Fruit fly (Drosophila melanogaster) S2 (cell line): ENCODE results near the gene CG10560.

Experiments used
- CG8478 ChIP-seq: fragments of >200 bp; optimal IDR thresholded peaks from 2 replicates; lab custom pipeline; 2018
- CTCF ChIP-seq, 2 experiments: fragments of >200 bp; optimal IDR thresholded peaks; 2 replicates each; lab custom pipeline; 2018

Gene CG10560

dm6 chr3R:25309175-25309574, 10.7 kb downstream of the CG10560 start:
- TF ChIP-seq CG8478 (lab: Kevin White, UChicago), result no peak
- no peak for TF ChIP-seq CTCF (optimal IDR thresholded peaks at IDR 0.05; lab: Kevin White, UChicago)

- no peak for TF ChIP-seq CG8478 (lab: Kevin White, UChicago)
- TF ChIP-seq CTCF (optimal IDR thresholded peaks at IDR 0.05; lab: Kevin White, UChicago), result no peak
These were observed 11.7 kb downstream of the CG10560 start, which contains the start of gene CG10550 for dm6 chr3R:25308228-25308627. Gene CG10550, minus strand, starts transcription at chr3R:25308391.

- no peak for TF ChIP-seq CTCF (optimal IDR thresholded peaks at IDR 0.05; lab: Kevin White, UChicago)
- TF ChIP-seq CG8478 (lab: Kevin White, UChicago), result no peak
These were observed 13.9 kb downstream of the CG10560 start for dm6 chr3R:25305822-25306544.

DNA sequence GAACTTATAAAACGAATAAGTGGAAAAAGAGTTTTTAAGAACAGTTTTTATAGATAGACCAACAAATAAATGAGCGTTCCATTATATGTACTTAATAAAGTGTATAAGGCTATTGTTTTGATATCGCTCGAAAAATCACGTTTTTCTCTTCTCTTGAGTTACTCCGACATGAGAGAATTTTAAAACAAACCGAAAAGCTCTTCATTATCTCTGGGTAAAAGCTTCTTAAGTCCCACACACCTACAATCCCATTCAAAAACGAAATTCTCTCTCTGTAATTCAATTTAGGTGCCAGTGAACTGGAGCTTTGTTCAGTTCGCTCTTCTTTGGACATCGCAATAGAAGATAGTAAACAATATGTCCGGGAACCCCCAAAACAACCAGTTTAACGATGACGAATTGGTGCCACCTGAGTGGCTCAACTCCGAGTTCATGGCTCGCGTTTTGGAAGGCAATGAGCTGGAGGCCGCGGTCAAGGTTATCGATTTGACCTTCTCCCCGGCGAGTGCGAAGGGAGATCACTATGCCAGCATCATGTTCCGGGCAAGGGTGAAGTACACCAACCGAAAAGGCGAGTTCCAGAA, 16.0 kb downstream of the CG10560 start, which contains the start of gene CG31436:
Gene CG31436, plus strand, starts transcription at position 281 of the 584 bp plus-strand sequence.
- TF ChIP-seq CG8478 (lab: Kevin White, UChicago), result no peak
- TF ChIP-seq CTCF (optimal IDR thresholded peaks at IDR 0.05; lab: Kevin White, UChicago), result no peak

dm6 chr3R:25302239-25302638, 17.7 kb downstream of the CG10560 start, which contains the start of gene CG31370:
Gene CG31370, plus strand, starts transcription at chr3R:25302464.
- TF ChIP-seq CTCF (optimal IDR thresholded peaks at IDR 0.05; lab: Kevin White, UChicago) (no peak), CG8478 (lab: Kevin White, UChicago) (no peak)

DNA sequence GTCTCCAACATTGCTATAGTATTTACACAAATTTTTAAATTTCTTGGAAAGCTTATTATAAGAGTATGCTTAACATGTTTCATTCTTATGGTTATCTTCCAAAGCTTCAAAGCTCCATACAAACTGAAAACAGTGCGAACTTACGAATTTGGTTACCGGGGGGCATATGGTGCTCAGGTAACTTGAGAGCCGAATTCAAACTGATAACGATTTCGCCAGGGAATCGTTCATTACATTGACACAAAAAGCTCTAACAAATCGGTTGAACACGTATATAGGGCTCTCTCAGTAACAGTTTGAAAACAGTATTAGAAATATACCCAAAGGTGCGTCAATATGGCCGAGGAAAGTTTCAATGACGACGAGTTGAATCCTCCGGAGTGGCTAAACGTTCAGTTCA, 19.3 kb downstream of the CG10560 start, which contains the start of gene CG13659:
Gene CG13659, plus strand, starts transcription at position 317 of the 400 bp plus-strand sequence.
- TF ChIP-seq CG8478 (lab: Kevin White, UChicago) (no peak), CTCF (optimal IDR thresholded peaks at IDR 0.05; lab: Kevin White, UChicago) (no peak)

DNA sequence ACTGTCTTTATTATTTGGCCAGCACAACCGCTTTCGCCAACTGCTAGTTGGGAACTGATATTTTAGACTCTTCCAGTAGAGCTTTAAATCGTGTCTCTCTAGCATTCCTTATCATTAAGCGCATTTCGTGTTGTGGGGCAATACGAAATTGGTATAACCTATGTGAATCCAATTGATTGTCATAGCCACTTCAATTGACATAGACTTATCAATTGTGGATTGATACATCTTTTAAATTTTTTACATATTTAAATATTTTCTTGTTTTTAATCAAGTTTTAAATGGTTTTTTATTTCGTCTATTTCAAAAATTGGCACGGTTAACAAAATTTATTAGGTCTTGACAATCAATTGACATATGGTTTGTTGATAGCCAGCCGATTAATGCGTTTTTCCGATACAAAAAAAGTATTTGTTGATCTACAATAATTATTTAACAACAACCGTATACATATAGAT, 20.4 kb downstream of the CG10560 start, which contains the start of gene CG31288:
Gene CG31288, minus strand, starts transcription at position 51 of the 458 bp plus-strand sequence.
- TF ChIP-seq CG8478 (lab: Kevin White, UChicago) (no peak), CTCF (optimal IDR thresholded peaks at IDR 0.05; lab: Kevin White, UChicago) (no peak)

dm6 chr3R:25297678-25298077, 22.2 kb downstream of the CG10560 start, which contains the start of gene CG31097:
Gene CG31097, minus strand, starts transcription at chr3R:25297778.
- TF ChIP-seq CG8478 (lab: Kevin White, UChicago), result no peak
- no peak for TF ChIP-seq CTCF (optimal IDR thresholded peaks at IDR 0.05; lab: Kevin White, UChicago)

DNA sequence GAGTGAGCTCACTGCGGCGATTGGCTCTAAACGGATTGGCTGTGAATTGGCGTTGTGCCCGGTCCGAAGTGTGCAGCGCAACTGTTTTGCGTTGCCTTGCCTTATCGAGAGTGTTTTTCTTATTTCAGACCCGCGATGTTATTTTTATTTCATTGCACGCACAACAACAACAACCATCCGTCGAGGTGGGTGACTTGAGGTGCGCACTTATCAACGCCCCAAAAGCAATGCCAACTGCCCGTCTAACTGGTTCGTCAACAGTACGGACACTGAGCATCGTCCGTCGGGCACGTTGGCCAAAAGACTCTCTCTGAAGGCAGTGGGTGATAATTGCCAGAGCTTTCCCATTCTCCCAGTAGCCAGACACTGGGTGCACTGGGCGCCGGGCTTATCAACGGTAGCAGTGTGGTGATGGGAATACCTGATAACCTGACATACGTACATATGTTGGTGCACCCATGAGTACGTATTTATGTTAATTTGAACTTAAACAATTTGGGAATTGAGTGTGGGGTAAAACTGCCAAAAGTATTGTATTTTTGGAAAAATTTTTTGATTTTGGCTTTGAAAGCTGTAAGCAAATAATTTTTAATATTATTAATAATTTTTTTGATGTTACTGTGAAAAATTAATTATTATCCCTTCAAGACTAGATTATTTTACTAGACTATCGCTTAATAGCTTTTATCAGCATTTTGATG, 24.4 kb downstream of the CG10560 start, which contains the start of gene CG31102:
Gene CG31102, minus strand, starts transcription at position 275 of the 701 bp plus-strand sequence.
- TF ChIP-seq CTCF (optimal IDR thresholded peaks at IDR 0.05; lab: Kevin White, UChicago), result no peak
- no peak for TF ChIP-seq CG8478 (lab: Kevin White, UChicago)

DNA sequence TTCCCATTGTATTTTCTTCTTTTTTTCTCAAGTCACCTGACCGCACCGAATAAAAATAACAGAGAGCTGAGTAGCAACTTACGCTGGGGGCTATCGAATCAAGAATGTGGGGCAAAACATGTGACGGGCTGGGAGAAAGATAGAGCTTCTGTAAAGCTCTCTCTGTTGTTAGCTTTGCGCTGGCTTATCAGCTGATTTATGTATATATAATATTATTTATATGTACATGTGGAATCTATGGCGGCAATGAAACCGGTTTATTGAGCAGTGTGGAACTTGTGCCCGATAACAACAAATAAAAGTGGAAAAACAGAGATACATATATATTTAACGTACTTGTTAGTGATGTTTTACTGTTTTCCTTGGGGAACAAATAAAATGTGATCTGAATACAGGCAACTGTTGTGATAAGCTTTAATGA, 27.0 kb downstream of the CG10560 start, which contains the start of gene CG31098:
Gene CG31098, minus strand, starts transcription at position 114 of the 421 bp plus-strand sequence.
- TF ChIP-seq CG8478 (lab: Kevin White, UChicago) (no peak), CTCF (optimal IDR thresholded peaks at IDR 0.05; lab: Kevin White, UChicago) (no peak)

DNA sequence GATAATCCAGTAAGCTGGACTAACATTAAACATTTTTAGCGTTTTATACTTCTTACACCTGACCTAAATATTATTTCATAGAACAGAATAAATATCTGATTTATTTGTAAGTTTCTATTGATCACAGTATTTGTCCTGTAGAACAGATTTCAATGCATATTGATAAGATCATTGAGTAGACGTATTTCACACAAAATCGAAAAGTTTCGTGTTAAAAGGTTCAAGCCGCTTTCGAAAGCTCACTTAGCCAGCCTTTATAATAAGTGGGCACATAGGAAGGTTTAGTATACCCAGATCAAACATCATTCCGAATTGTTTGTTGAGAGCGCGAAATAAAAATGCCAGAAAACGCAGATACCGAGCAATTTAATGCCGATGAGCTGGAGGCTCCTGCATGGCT, 30.3 kb downstream of the CG10560 start, which contains the start of gene CG11893:
Gene CG11893, plus strand, starts transcription at position 301 of the 400 bp plus-strand sequence.
- TF ChIP-seq CG8478 (lab: Kevin White, UChicago), result no peak
- no peak for TF ChIP-seq CTCF (optimal IDR thresholded peaks at IDR 0.05; lab: Kevin White, UChicago)

- TF ChIP-seq CG8478 (lab: Kevin White, UChicago), result no peak
- TF ChIP-seq CTCF (optimal IDR thresholded peaks at IDR 0.05; lab: Kevin White, UChicago), result no peak
These were observed 32.8 kb downstream of the CG10560 start, which contains the start of gene CG13658 for dm6 chr3R:25287128-25287527. Gene CG13658, plus strand, starts transcription at chr3R:25287474.

DNA sequence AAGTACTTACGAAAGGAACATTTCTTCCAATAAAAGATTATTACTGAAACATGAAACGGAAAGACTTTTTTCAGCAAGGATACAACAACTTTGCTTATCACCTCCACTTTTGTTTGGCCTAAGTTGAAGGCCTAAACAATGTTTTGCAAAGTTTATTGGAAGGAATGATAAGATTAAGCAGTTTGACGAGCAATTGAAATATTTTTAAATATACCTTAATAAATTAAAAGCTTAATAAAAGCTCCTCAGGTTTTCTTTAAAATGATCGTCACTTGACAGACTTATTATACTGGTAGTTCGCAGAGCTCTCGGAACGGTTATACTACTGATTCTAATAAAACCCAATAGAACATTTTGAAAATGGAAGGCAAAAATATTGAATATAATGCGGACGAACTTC, 34.7 kb downstream of the CG10560 start, which contains the start of gene CG31104:
Gene CG31104, plus strand, starts transcription at position 301 of the 400 bp plus-strand sequence.
- no peak for TF ChIP-seq CG8478 (lab: Kevin White, UChicago)
- TF ChIP-seq CTCF (optimal IDR thresholded peaks at IDR 0.05; lab: Kevin White, UChicago), result no peak

DNA sequence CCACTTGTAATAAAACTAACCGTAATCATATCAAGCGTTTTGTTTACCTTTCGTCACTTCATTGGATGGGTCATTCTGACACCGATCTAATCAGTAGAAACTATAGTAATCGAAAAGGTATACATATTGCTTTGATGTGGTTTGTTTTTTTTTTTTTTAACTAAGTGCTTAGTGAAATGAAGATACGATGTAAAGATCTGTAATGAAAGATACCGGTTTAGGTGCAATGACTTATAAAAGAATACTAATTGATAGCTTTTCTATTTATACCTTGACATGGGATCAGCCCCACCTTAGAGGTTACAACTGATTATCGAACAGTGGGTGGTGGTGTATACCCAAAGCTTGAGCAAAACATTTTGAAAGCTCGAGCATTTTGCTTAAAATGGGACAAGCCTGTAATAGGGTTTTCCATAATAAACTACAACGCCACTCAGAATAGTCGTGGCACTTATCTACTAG, 36.7 kb downstream of the CG10560 start, which contains the start of gene CG31300:
Gene CG31300, plus strand, starts transcription at position 412 of the 462 bp plus-strand sequence.
- TF ChIP-seq CTCF (optimal IDR thresholded peaks at IDR 0.05; lab: Kevin White, UChicago) (no peak), CG8478 (lab: Kevin White, UChicago) (no peak)
